Fruit fly (Drosophila melanogaster) whole organism, prepupa: ENCODE results near the gene Srrm1.

Experiments
- Blimp-1 ChIP-seq: fragments of 200-800 bp; sonication (Bioruptor generic); optimal IDR thresholded peaks from 3 replicates; lab custom pipeline; 2017; ENCODE audit warnings: missing biosample characterization, missing genetic modification characterization, mild to moderate bottlenecking, moderate library complexity, missing genetic modification reagents
- CG10669 ChIP-seq: fragments of 200-800 bp; sonication (Bioruptor generic); optimal IDR thresholded peaks from 3 replicates; lab custom pipeline; 2018; ENCODE audit warnings: missing biosample characterization, mild to moderate bottlenecking, missing genetic modification characterization, moderate library complexity
- CG11762 ChIP-seq: fragments of 200-800 bp; sonication (Bioruptor generic); optimal IDR thresholded peaks from 3 replicates; lab custom pipeline; 2016; ENCODE audit warnings: missing biosample characterization, missing genetic modification characterization; ENCODE audit not compliant: insufficient read depth
- CG15336 ChIP-seq: fragments of 200-800 bp; sonication (Bioruptor generic); IDR thresholded peaks from 2 replicates; pipeline ENCODE4 v1.3.6; 2022; ENCODE audit warnings: missing biosample characterization, missing genetic modification characterization
- CG1621 ChIP-seq: fragments of 200-800 bp; sonication (Bioruptor generic); optimal IDR thresholded peaks from 3 replicates; lab custom pipeline; 2018; ENCODE audit warnings: missing biosample characterization, mild to moderate bottlenecking, missing genetic modification characterization
- CG31627 ChIP-seq: fragments of 200-800 bp; sonication (Bioruptor generic); optimal IDR thresholded peaks from 3 replicates; lab custom pipeline; 2016; ENCODE audit warnings: missing biosample characterization, missing genetic modification characterization
- CG6792 ChIP-seq: fragments of 200-800 bp; sonication (Bioruptor generic); optimal IDR thresholded peaks from 3 replicates; lab custom pipeline; 2016; ENCODE audit warnings: missing biosample characterization, missing genetic modification characterization
- CG6808 ChIP-seq: fragments of 200-800 bp; sonication (Bioruptor generic); optimal IDR thresholded peaks from 3 replicates; lab custom pipeline; 2017; ENCODE audit warnings: missing biosample characterization, missing genetic modification characterization, mild to moderate bottlenecking, moderate library complexity, missing genetic modification reagents
- CG6854 ChIP-seq: fragments of 200-800 bp; sonication (Bioruptor generic); optimal IDR thresholded peaks from 2 replicates; lab custom pipeline; 2017; ENCODE audit warnings: missing biosample characterization, mild to moderate bottlenecking, missing genetic modification characterization
- CG7368 ChIP-seq: fragments of 200-800 bp; sonication (Bioruptor generic); optimal IDR thresholded peaks from 3 replicates; lab custom pipeline; 2016; ENCODE audit warnings: missing biosample characterization, missing genetic modification characterization
- CG8632 ChIP-seq: fragments of 200-800 bp; sonication (Bioruptor generic); optimal IDR thresholded peaks from 3 replicates; lab custom pipeline; 2016; ENCODE audit warnings: missing biosample characterization, missing genetic modification characterization
- CG9139 ChIP-seq: fragments of 200-800 bp; sonication (Bioruptor generic); optimal IDR thresholded peaks from 3 replicates; lab custom pipeline; 2017; ENCODE audit warnings: missing biosample characterization, mild to moderate bottlenecking, missing genetic modification characterization
- Eip78C ChIP-seq: fragments of 200-800 bp; sonication (Bioruptor generic); peaks from one replicate; lab custom pipeline; 2016; ENCODE audit warnings: missing biosample characterization, missing genetic modification characterization
- Ets96B ChIP-seq: fragments of 200-800 bp; optimal IDR thresholded peaks from 2 replicates; lab custom pipeline; 2019; ENCODE audit warnings: missing biosample characterization, mild to moderate bottlenecking, missing genetic modification characterization, moderate library complexity
- Gug ChIP-seq: fragments of 200-800 bp; sonication (Bioruptor generic); IDR thresholded peaks from 2 replicates; pipeline ENCODE4 v1.3.6; 2022; ENCODE audit warnings: missing biosample characterization, missing genetic modification characterization
- Hr38 ChIP-seq: sonication (Bioruptor generic); optimal IDR thresholded peaks from 2 replicates; lab custom pipeline; 2016; ENCODE audit warnings: missing biosample characterization, missing genetic modification characterization
- Hr39 ChIP-seq: fragments of 200-800 bp; sonication (Bioruptor generic); optimal IDR thresholded peaks from 2 replicates; lab custom pipeline; 2016; ENCODE audit warnings: missing biosample characterization, missing genetic modification characterization
- Lpt ChIP-seq: fragments of 200-800 bp; sonication (Bioruptor generic); optimal IDR thresholded peaks from 3 replicates; lab custom pipeline; 2016; ENCODE audit warnings: missing biosample characterization, missing genetic modification characterization
- Smox ChIP-seq: fragments of 200-800 bp; sonication (Bioruptor generic); optimal IDR thresholded peaks from 3 replicates; lab custom pipeline; 2016; ENCODE audit warnings: missing biosample characterization, missing genetic modification characterization
- Sox102F ChIP-seq: fragments of 200-800 bp; sonication (Bioruptor generic); optimal IDR thresholded peaks from 2 replicates; lab custom pipeline; 2016; ENCODE audit warnings: missing biosample characterization, mild to moderate bottlenecking, missing genetic modification characterization
- Sox14 ChIP-seq: fragments of 200-800 bp; sonication (Bioruptor generic); optimal IDR thresholded peaks from 3 replicates; lab custom pipeline; 2016; ENCODE audit warnings: missing biosample characterization, missing genetic modification characterization
- achi ChIP-seq: fragments of 200-800 bp; sonication (Bioruptor generic); optimal IDR thresholded peaks from 3 replicates; lab custom pipeline; 2016; ENCODE audit warnings: missing biosample characterization, missing genetic modification characterization
- cyc ChIP-seq: fragments of 200-800 bp; sonication (Bioruptor generic); optimal IDR thresholded peaks from 3 replicates; lab custom pipeline; 2016; ENCODE audit warnings: missing biosample characterization, missing genetic modification characterization
- dac ChIP-seq: fragments of 200-800 bp; sonication (Bioruptor generic); optimal IDR thresholded peaks from 2 replicates; lab custom pipeline; 2017; ENCODE audit warnings: missing biosample characterization, mild to moderate bottlenecking, missing genetic modification characterization
- dsx ChIP-seq: fragments of 200-800 bp; optimal IDR thresholded peaks from 3 replicates; lab custom pipeline; 2019; ENCODE audit warnings: missing biosample characterization, mild to moderate bottlenecking, missing genetic modification characterization, moderate library complexity; ENCODE audit not compliant: poor library complexity, severe bottlenecking
- eg ChIP-seq: fragments of 200-800 bp; sonication (Bioruptor generic); IDR thresholded peaks from 3 replicates; pipeline ENCODE4 v1.3.6; 2022; ENCODE audit warnings: missing biosample characterization, missing genetic modification characterization
- esn ChIP-seq: fragments of 200-800 bp; sonication (Bioruptor generic); optimal IDR thresholded peaks from 2 replicates; lab custom pipeline; 2016; ENCODE audit warnings: missing biosample characterization, mild to moderate bottlenecking, missing genetic modification characterization, moderate library complexity
- fd59A ChIP-seq: fragments of 200-800 bp; sonication (Bioruptor generic); optimal IDR thresholded peaks from 2 replicates; lab custom pipeline; 2017; ENCODE audit warnings: missing biosample characterization, mild to moderate bottlenecking, missing genetic modification characterization, missing genetic modification reagents
- fd85E ChIP-seq: fragments of 200-800 bp; sonication (Bioruptor generic); optimal IDR thresholded peaks from 3 replicates; lab custom pipeline; 2016; ENCODE audit warnings: missing biosample characterization, missing genetic modification characterization
- fkh ChIP-seq: fragments of 200-800 bp; sonication (Bioruptor generic); optimal IDR thresholded peaks from 3 replicates; lab custom pipeline; 2017; ENCODE audit warnings: missing biosample characterization, mild to moderate bottlenecking, missing genetic modification characterization, moderate library complexity
- pdm3 ChIP-seq: fragments of 200-800 bp; sonication (Bioruptor generic); optimal IDR thresholded peaks from 3 replicates; lab custom pipeline; 2016; ENCODE audit warnings: missing biosample characterization, missing genetic modification characterization
- salr ChIP-seq, 2 experiments: fragments of 200-800 bp; sonication (Bioruptor generic); optimal IDR thresholded peaks; 3 replicates each; lab custom pipeline; 2016 to 2018; ENCODE audit warnings: missing biosample characterization in 2 of 2, missing genetic modification characterization in 2 of 2, mild to moderate bottlenecking in 1 of 2
- ss ChIP-seq, 2 experiments: fragments of 200-800 bp; sonication (Bioruptor generic); optimal IDR thresholded peaks; 2 replicates in 1 of 2; 3 replicates in 1 of 2; lab custom pipeline; 2017 to 2018; ENCODE audit warnings: mild to moderate bottlenecking in 2 of 2, missing biosample characterization in 2 of 2, missing genetic modification characterization in 2 of 2, moderate library complexity in 1 of 2
- svp ChIP-seq: fragments of 200-800 bp; sonication (Bioruptor generic); peaks from one replicate; lab custom pipeline; 2016; ENCODE audit warnings: missing biosample characterization, missing genetic modification characterization
- topi ChIP-seq: fragments of 200-800 bp; sonication (Bioruptor generic); optimal IDR thresholded peaks from 3 replicates; lab custom pipeline; 2016; ENCODE audit warnings: missing biosample characterization, missing genetic modification characterization

Srrm1 gene

DNA sequence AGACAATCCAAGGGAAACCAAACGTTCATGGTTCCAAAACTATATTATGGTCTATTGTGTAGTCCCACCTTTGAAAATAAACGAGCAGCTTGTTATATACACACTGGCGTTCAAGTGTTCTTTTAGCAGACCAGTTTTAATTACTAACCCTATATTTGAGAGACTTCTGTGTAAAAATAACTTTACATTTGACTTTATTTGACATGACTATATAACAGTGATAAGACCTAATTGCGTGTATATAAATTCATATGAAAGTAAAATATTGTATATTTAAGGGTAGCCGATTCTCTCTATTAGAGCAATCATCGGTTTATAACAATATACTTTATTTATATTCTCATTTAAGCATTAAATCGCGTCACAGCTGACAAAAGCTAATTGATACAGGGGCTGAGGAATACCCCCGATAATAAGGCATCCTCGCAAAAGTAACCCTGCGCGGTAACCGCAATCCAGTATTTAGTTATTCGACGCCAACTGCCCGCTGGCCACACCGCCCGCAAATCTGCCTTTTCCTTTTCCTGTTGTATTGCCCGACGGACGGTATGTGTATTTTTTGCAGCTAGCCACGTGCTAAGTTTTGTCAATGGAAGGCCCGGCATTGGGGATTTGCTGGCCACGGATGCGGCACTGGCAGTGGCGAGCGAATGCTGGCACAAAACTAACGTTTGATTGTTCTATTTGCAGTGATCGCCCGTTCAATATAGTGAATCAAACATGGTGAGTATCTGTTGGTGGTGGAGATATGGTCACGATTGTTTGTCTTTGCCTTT, 4.9 kb downstream of the Srrm1 start, which contains the start of gene RpS4 (continued):
- TF ChIP-seq CG7368 (GFP tag; lab: Kevin White, UChicago) = peak; percentile 85
- peak; percentile 65 for TF ChIP-seq CG15336 (GFP tag; lab: Robert Waterston, UW)
- peak; percentile 93 for TF ChIP-seq CG9139 (GFP tag; lab: Kevin White, UChicago)
- peak; percentile 69 for TF ChIP-seq fd59A
- peak; percentile 73 for TF ChIP-seq CG11762 (GFP tag; lab: Kevin White, UChicago)
- TF ChIP-seq pdm3 (GFP tag; lab: Kevin White, UChicago) = peak; percentile 83
- TF ChIP-seq CG1621 = peak; percentile 88
- peak; percentile 63 for TF ChIP-seq dac (GFP tag; lab: Kevin White, UChicago)
- TF ChIP-seq salr (GFP tag; optimal IDR thresholded peaks at IDR 0.05; lab: Kevin White, UChicago) = peak in 1 of 2 experiments; percentile 92

DNA sequence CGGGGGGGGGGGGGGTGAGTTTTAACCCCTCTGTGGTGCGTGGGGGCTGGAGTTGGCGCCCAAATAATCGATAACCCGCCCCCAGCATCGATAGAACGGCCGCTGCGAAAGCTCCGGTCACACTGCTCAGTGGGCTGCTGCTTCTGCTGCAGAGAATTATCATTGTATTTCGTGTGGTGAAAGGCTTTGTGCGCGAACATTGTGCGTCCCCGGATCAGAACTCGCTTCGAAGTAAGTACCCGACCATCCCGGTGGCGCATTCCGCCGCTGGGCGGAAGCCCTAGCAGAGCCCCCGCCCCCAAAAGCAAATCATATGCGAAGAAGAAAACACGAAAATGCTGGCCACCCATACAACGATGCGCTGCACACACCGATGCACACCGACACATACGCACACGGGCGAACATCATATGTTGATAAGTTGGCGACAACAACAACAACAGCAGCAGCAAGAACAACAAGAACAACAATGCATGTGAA, 7.8 kb downstream of the Srrm1 start, which contains the start of gene Syx13:
Syx13 (plus strand) TSS at position 100 of the 480 bp plus-strand sequence.
- TF ChIP-seq Smox (GFP tag; lab: Kevin White, UChicago) = no peak
- TF ChIP-seq CG7368 (GFP tag; lab: Kevin White, UChicago) = no peak
- TF ChIP-seq Ets96B (tag; lab: Kevin White, UChicago) = peak; percentile 19
- TF ChIP-seq Hr38 = no peak
- TF ChIP-seq CG6792 (GFP tag; lab: Kevin White, UChicago) = no peak
- no peak for TF ChIP-seq fd85E (GFP tag; lab: Kevin White, UChicago)
- TF ChIP-seq Blimp-1 (GFP tag; lab: Kevin White, UChicago) = no peak
- peak; percentile 66 for TF ChIP-seq Eip78C (GFP tag; lab: Kevin White, UChicago)
- peak; percentile 74 for TF ChIP-seq fkh (GFP tag; lab: Kevin White, UChicago)
- TF ChIP-seq CG6808 (GFP tag; lab: Kevin White, UChicago) = peak; percentile 29
- TF ChIP-seq CG6854 = peak; percentile 38
- no peak for TF ChIP-seq Gug (GFP tag; lab: Robert Waterston, UW)
- TF ChIP-seq CG10669 (GFP tag; lab: Kevin White, UChicago) = no peak
- TF ChIP-seq topi = peak; percentile 19
- peak; percentile 29 to 33 for TF ChIP-seq ss (GFP tag; optimal IDR thresholded peaks at IDR 0.05; lab: Kevin White, UChicago)
- no peak for TF ChIP-seq CG8632 (GFP tag; lab: Kevin White, UChicago)
- TF ChIP-seq CG9139 (GFP tag; lab: Kevin White, UChicago) = no peak
- TF ChIP-seq CG31627 = no peak
- TF ChIP-seq pdm3 (GFP tag; lab: Kevin White, UChicago) = no peak
- TF ChIP-seq esn (GFP tag; lab: Kevin White, UChicago) = peak; percentile 17
- TF ChIP-seq fd59A = no peak
- no peak for TF ChIP-seq Hr39 (GFP tag; lab: Kevin White, UChicago)
- peak; percentile 42 for TF ChIP-seq dsx
- no peak for TF ChIP-seq cyc (GFP tag; lab: Kevin White, UChicago)
- TF ChIP-seq CG15336 (GFP tag; lab: Robert Waterston, UW) = peak; percentile 14; the same call in 1 of the 2 replicates
- TF ChIP-seq Lpt (GFP tag; lab: Kevin White, UChicago) = no peak
- 0 out of 3 replicates have a peak, but pooled peaks have one; percentile 12 for TF ChIP-seq eg (GFP tag; lab: Robert Waterston, UW)
- TF ChIP-seq Sox14 (GFP tag; lab: Kevin White, UChicago) = peak; percentile 63
- no peak for TF ChIP-seq CG11762 (GFP tag; lab: Kevin White, UChicago)
- no peak for TF ChIP-seq achi (GFP tag; lab: Kevin White, UChicago)
- no peak for TF ChIP-seq Sox102F (GFP tag; lab: Kevin White, UChicago)
- TF ChIP-seq svp = peak; percentile 85

DNA sequence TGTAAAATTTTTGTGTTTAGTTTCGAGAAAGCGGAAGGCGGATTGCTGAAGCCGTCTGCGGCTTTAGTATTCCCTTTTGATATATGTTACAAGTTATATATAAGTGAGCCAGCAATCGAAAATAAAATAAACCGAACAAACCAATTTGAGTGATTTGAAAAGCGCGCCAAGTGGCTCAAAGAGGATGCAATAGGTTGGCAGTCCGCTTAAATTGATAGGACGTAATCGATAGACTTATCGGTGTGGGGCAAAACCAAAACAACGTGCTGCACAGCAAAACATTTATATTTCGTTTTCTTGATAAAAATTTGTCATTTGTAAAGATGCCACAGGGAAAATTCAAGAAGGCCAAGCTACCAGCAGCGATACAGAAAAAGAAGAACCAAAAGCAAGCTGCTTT, 10.1 kb downstream of the Srrm1 start, which contains the start of gene CG11279:
CG11279 (plus strand) TSS at position 220 of the 400 bp plus-strand sequence.
- TF ChIP-seq CG10669 (GFP tag; lab: Kevin White, UChicago) (no peak), svp (peak; percentile 7)
